Fruit fly (Drosophila melanogaster): Measurements from ENCODE around the gene CG17712.

Gene CG17712

dm6 chr2L:1710224-1710623 is 41.7 kb downstream of the CG17712 start, which contains the start of the genes CG17660 and mRpL48 (continued):
- TF ChIP-seq CG4617 (GFP tag; optimal IDR thresholded peaks at IDR 0.05; ENCODE audit: borderline replicate concordance): peak; percentile 89
- TF ChIP-seq en (GFP tag; optimal IDR thresholded peaks at IDR 0.05): no peak
- TF ChIP-seq emc (GFP tag; optimal IDR thresholded peaks at IDR 0.05): no peak
- peak; percentile 72 for TF ChIP-seq gfzf (GFP tag; optimal IDR thresholded peaks at IDR 0.05)
- no peak for TF ChIP-seq chn (GFP tag; optimal IDR thresholded peaks at IDR 0.05)
- TF ChIP-seq Mad (GFP tag; optimal IDR thresholded peaks at IDR 0.05): no peak
- no peak for TF ChIP-seq CG11723 (GFP tag; optimal IDR thresholded peaks at IDR 0.05)
- no peak for TF ChIP-seq sqz (GFP tag; optimal IDR thresholded peaks at IDR 0.05)
- TF ChIP-seq crol (GFP tag; IDR thresholded peaks at IDR 0.05): no peak
- no peak for TF ChIP-seq fd102C (GFP tag; optimal IDR thresholded peaks at IDR 0.05)
- peak; percentile 87 for TF ChIP-seq bbx (GFP tag; IDR thresholded peaks at IDR 0.05; ENCODE audit: partially characterized antibody)
- TF ChIP-seq hkb (optimal IDR thresholded peaks at IDR 0.05): no peak
- TF ChIP-seq hkb (GFP tag; IDR thresholded peaks at IDR 0.05): no peak
- 0 out of 3 replicates have a peak, but pooled peaks have one; percentile 34 for TF ChIP-seq CG2199 (GFP tag; IDR thresholded peaks at IDR 0.05)
- no peak for TF ChIP-seq pb (GFP tag; optimal IDR thresholded peaks at IDR 0.05)
- TF ChIP-seq pita (GFP tag; optimal IDR thresholded peaks at IDR 0.05): no peak
- no peak for TF ChIP-seq CG10366 (GFP tag; IDR thresholded peaks at IDR 0.05)
- no peak for TF ChIP-seq CG13894 (tag; optimal IDR thresholded peaks at IDR 0.05)
- no peak for TF ChIP-seq gcm (GFP tag; optimal IDR thresholded peaks at IDR 0.05)
- no peak for TF ChIP-seq CG6254 (GFP tag; optimal IDR thresholded peaks at IDR 0.05)
- peak; percentile 65 for TF ChIP-seq Sin3A (optimal IDR thresholded peaks at IDR 0.05)
- no peak for TF ChIP-seq CG1647 (GFP tag; optimal IDR thresholded peaks at IDR 0.05)
- TF ChIP-seq shn (GFP tag; optimal IDR thresholded peaks at IDR 0.05): no peak
- no peak for TF ChIP-seq CG1024 (GFP tag; IDR thresholded peaks at IDR 0.05)
- TF ChIP-seq crp (GFP tag; optimal IDR thresholded peaks at IDR 0.05): peak; percentile 68 to 92
- peak; percentile 7 for TF ChIP-seq CG33557 (GFP tag; optimal IDR thresholded peaks at IDR 0.05)
- no peak for TF ChIP-seq ase (GFP tag; IDR thresholded peaks at IDR 0.05)
- no peak for TF ChIP-seq hb (GFP tag; IDR thresholded peaks at IDR 0.05; ENCODE audit: partially characterized antibody)
- no peak for TF ChIP-seq seq (GFP tag; IDR thresholded peaks at IDR 0.05)
- no peak for TF ChIP-seq CG18262 (tag; optimal IDR thresholded peaks at IDR 0.05)
- no peak for TF ChIP-seq CG11093 (GFP tag; IDR thresholded peaks at IDR 0.05)
- no peak for TF ChIP-seq Neu2 (GFP tag; optimal IDR thresholded peaks at IDR 0.05; ENCODE audit: borderline replicate concordance)
- TF ChIP-seq HmgZ (tag; optimal IDR thresholded peaks at IDR 0.05): peak; percentile 86
- no peak for TF ChIP-seq CG12744 (GFP tag; optimal IDR thresholded peaks at IDR 0.05)
- TF ChIP-seq lbe (GFP tag; optimal IDR thresholded peaks at IDR 0.05): no peak
- TF ChIP-seq z (GFP tag; IDR thresholded peaks at IDR 0.05): no peak
- TF ChIP-seq Dip3 (GFP tag; optimal IDR thresholded peaks at IDR 0.05): peak; percentile 15
- TF ChIP-seq CG7928 (GFP tag; optimal IDR thresholded peaks at IDR 0.05): no peak
- TF ChIP-seq CTCF (GFP tag; optimal IDR thresholded peaks at IDR 0.05): peak; percentile 11
- no peak for TF ChIP-seq CG31388 (GFP tag; optimal IDR thresholded peaks at IDR 0.05)
- TF ChIP-seq grn (GFP tag; optimal IDR thresholded peaks at IDR 0.05): no peak
- peak; percentile 47 for TF ChIP-seq ftz-f1 (GFP tag; optimal IDR thresholded peaks at IDR 0.05)
- TF ChIP-seq bowl (GFP tag; IDR thresholded peaks at IDR 0.05): no peak
- TF ChIP-seq so (GFP tag; IDR thresholded peaks at IDR 0.05): no peak
- no peak for TF ChIP-seq klu (GFP tag; IDR thresholded peaks at IDR 0.05)
- TF ChIP-seq CG4854 (GFP tag; optimal IDR thresholded peaks at IDR 0.05): no peak
- TF ChIP-seq amos (GFP tag; IDR thresholded peaks at IDR 0.05; ENCODE audit: partially characterized antibody): peak; percentile 76; the same call in 1 of the 2 replicates
- TF ChIP-seq otp (GFP tag; IDR thresholded peaks at IDR 0.05): no peak
- TF ChIP-seq dmrt11E (tag; optimal IDR thresholded peaks at IDR 0.05): no peak
- peak in 1 of 2 experiments; percentile 100 for TF ChIP-seq Pdp1 (GFP tag; optimal IDR thresholded peaks at IDR 0.05)
- no peak for TF ChIP-seq ap (GFP tag; IDR thresholded peaks at IDR 0.05)
- no peak for TF ChIP-seq CG18764 (GFP tag; optimal IDR thresholded peaks at IDR 0.05)
- no peak for TF ChIP-seq CG1529 (GFP tag; optimal IDR thresholded peaks at IDR 0.05)
